Fruit fly (Drosophila melanogaster) whole organism, embryonic: ENCODE measurements around the gene CG33986.

Experiments
- Abd-B ChIP-seq: fragments of 200-800 bp; sonication (Bioruptor generic); optimal IDR thresholded peaks from 2 replicates; lab custom pipeline; 2018; ENCODE audit warnings: missing biosample characterization, mild to moderate bottlenecking, missing genetic modification characterization, moderate library complexity
- CG10209 ChIP-seq: fragments of 200-800 bp; sonication (Bioruptor generic); optimal IDR thresholded peaks from 3 replicates; lab custom pipeline; 2017; ENCODE audit warnings: missing biosample characterization, mild to moderate bottlenecking, missing genetic modification characterization, missing genetic modification reagents
- CG10321 ChIP-seq: fragments of 200-800 bp; sonication (Bioruptor generic); IDR thresholded peaks from 2 replicates; pipeline ENCODE4 v1.3.6; 2022; ENCODE audit warnings: missing biosample characterization, missing genetic modification characterization
- CG10462 ChIP-seq: fragments of 200-800 bp; sonication (Bioruptor generic); optimal IDR thresholded peaks from 2 replicates; lab custom pipeline; 2016; ENCODE audit warnings: missing biosample characterization, missing genetic modification characterization
- CG10959 ChIP-seq: fragments of 200-800 bp; sonication (Bioruptor generic); IDR thresholded peaks from 2 replicates; pipeline ENCODE4 v1.3.6; 2022; ENCODE audit warnings: missing biosample characterization, missing genetic modification characterization
- CG11398 ChIP-seq: fragments of 200-800 bp; sonication (Bioruptor generic); optimal IDR thresholded peaks from 2 replicates; lab custom pipeline; 2016; ENCODE audit warnings: missing biosample characterization, missing genetic modification characterization
- CG11456 ChIP-seq: fragments of 200-800 bp; sonication (Bioruptor generic); IDR thresholded peaks from 3 replicates; pipeline ENCODE4 v1.3.6; 2022; ENCODE audit warnings: missing biosample characterization, missing genetic modification characterization
- CG12104 ChIP-seq: fragments of 200-800 bp; sonication (Bioruptor generic); optimal IDR thresholded peaks from 3 replicates; lab custom pipeline; 2016; ENCODE audit warnings: missing biosample characterization, missing genetic modification characterization
- CG12391 ChIP-seq: fragments of 200-800 bp; sonication (Bioruptor generic); optimal IDR thresholded peaks from 3 replicates; lab custom pipeline; 2018; ENCODE audit warnings: missing biosample characterization, mild to moderate bottlenecking, missing genetic modification characterization, moderate library complexity
- CG13123 ChIP-seq: fragments of 200-800 bp; sonication (Bioruptor generic); optimal IDR thresholded peaks from 2 replicates; lab custom pipeline; 2016; ENCODE audit warnings: missing biosample characterization, missing genetic modification characterization
- CG14860 ChIP-seq: fragments of 200-800 bp; sonication (Bioruptor generic); IDR thresholded peaks from 3 replicates; pipeline ENCODE4 v1.3.6; 2022; ENCODE audit warnings: missing biosample characterization, missing genetic modification characterization; ENCODE audit not compliant: partially characterized antibody
- CG15073 ChIP-seq: fragments of 200-800 bp; sonication (Bioruptor generic); optimal IDR thresholded peaks from 2 replicates; lab custom pipeline; 2016; ENCODE audit warnings: missing biosample characterization, missing genetic modification characterization
- CG15514 ChIP-seq: fragments of 200-800 bp; sonication (Bioruptor generic); optimal IDR thresholded peaks from 3 replicates; lab custom pipeline; 2017; ENCODE audit warnings: missing biosample characterization, missing genetic modification characterization, mild to moderate bottlenecking, moderate library complexity, missing genetic modification reagents
- CG16863 ChIP-seq: fragments of 200-800 bp; sonication (Bioruptor generic); optimal IDR thresholded peaks from 3 replicates; lab custom pipeline; 2016; ENCODE audit warnings: missing biosample characterization, missing genetic modification characterization
- CG2678 ChIP-seq: fragments of 200-800 bp; sonication (Bioruptor generic); optimal IDR thresholded peaks from 3 replicates; lab custom pipeline; 2019; ENCODE audit warnings: missing biosample characterization, mild to moderate bottlenecking, missing genetic modification characterization, moderate library complexity
- CG30403 ChIP-seq: fragments of 200-800 bp; sonication (Bioruptor generic); optimal IDR thresholded peaks from 3 replicates; lab custom pipeline; 2016; ENCODE audit warnings: missing biosample characterization, missing genetic modification characterization
- CG31388 ChIP-seq: fragments of 200-800 bp; sonication (Bioruptor generic); optimal IDR thresholded peaks from 2 replicates; lab custom pipeline; 2016; ENCODE audit warnings: missing biosample characterization, missing genetic modification characterization
- CG6765 ChIP-seq: fragments of 200-800 bp; sonication (Bioruptor generic); optimal IDR thresholded peaks from 3 replicates; lab custom pipeline; 2017; ENCODE audit warnings: missing biosample characterization, mild to moderate bottlenecking, missing genetic modification characterization
- CG7556 ChIP-seq: fragments of 200-800 bp; sonication (Bioruptor generic); optimal IDR thresholded peaks from 2 replicates; lab custom pipeline; 2017; ENCODE audit warnings: missing biosample characterization, mild to moderate bottlenecking, missing genetic modification characterization
- CG8290 ChIP-seq, 3 experiments: fragments of 200-800 bp; sonication (Bioruptor generic); optimal IDR thresholded peaks; 2 replicates each; lab custom pipeline; 2016 to 2019; ENCODE audit warnings: missing biosample characterization in 3 of 3, missing genetic modification characterization in 3 of 3, mild to moderate bottlenecking in 2 of 3, moderate library complexity in 1 of 3
- Camta ChIP-seq: fragments of 200-800 bp; sonication (Bioruptor generic); optimal IDR thresholded peaks from 2 replicates; lab custom pipeline; 2016; ENCODE audit warnings: missing biosample characterization, missing genetic modification characterization
- CrebB ChIP-seq: fragments of 200-800 bp; sonication (Bioruptor generic); optimal IDR thresholded peaks from 3 replicates; lab custom pipeline; 2018; ENCODE audit warnings: missing biosample characterization, mild to moderate bottlenecking, missing genetic modification characterization
- Dp ChIP-seq: fragments of 200-800 bp; sonication (Bioruptor generic); optimal IDR thresholded peaks from 2 replicates; lab custom pipeline; 2018; ENCODE audit warnings: missing biosample characterization, mild to moderate bottlenecking, missing genetic modification characterization, moderate library complexity
- Fer1 ChIP-seq: fragments of 200-800 bp; sonication (Bioruptor generic); optimal IDR thresholded peaks from 2 replicates; lab custom pipeline; 2017; ENCODE audit warnings: missing biosample characterization, mild to moderate bottlenecking, missing genetic modification characterization
- Fer3 ChIP-seq: fragments of 200-800 bp; sonication (Bioruptor generic); optimal IDR thresholded peaks from 2 replicates; lab custom pipeline; 2018; ENCODE audit warnings: missing biosample characterization, mild to moderate bottlenecking, missing genetic modification characterization, moderate library complexity
- Hsf ChIP-seq: fragments of 200-800 bp; sonication (Bioruptor generic); optimal IDR thresholded peaks from 3 replicates; lab custom pipeline; 2016; ENCODE audit warnings: missing biosample characterization, missing genetic modification characterization
- Max ChIP-seq: fragments of 200-800 bp; sonication (Bioruptor generic); optimal IDR thresholded peaks from 2 replicates; lab custom pipeline; 2016; ENCODE audit warnings: missing biosample characterization, mild to moderate bottlenecking, missing genetic modification characterization
- Oli ChIP-seq: fragments of 200-800 bp; sonication (Bioruptor generic); optimal IDR thresholded peaks from 2 replicates; lab custom pipeline; 2018; ENCODE audit warnings: missing biosample characterization, mild to moderate bottlenecking, missing genetic modification characterization, moderate library complexity
- Ssrp ChIP-seq: fragments of 200-800 bp; sonication (Bioruptor generic); optimal IDR thresholded peaks from 2 replicates; lab custom pipeline; 2018; ENCODE audit warnings: missing biosample characterization, mild to moderate bottlenecking, missing genetic modification characterization, moderate library complexity
- Taf1 ChIP-seq: fragments of 200-800 bp; sonication (Bioruptor generic); IDR thresholded peaks from 2 replicates; pipeline ENCODE4 v1.3.6; 2022; ENCODE audit warnings: missing biosample characterization, missing genetic modification characterization
- Trl ChIP-seq, 3 experiments: fragments of >200 bp in 2 of 3; fragments of 200-800 bp in 1 of 3; sonication (Bioruptor generic) in 1 of 3; optimal IDR thresholded peaks; 2 replicates in 1 of 3; 3 replicates in 2 of 3; lab custom pipeline; 2016 to 2017; ENCODE audit warnings: missing biosample characterization in 1 of 3, missing genetic modification characterization in 1 of 3
- YL-1 ChIP-seq: fragments of 200-800 bp; sonication (Bioruptor generic); optimal IDR thresholded peaks from 3 replicates; lab custom pipeline; 2017; ENCODE audit warnings: missing biosample characterization, mild to moderate bottlenecking, missing genetic modification characterization
- ap ChIP-seq: fragments of 200-800 bp; sonication (Bioruptor generic); IDR thresholded peaks from 2 replicates; pipeline ENCODE4 v1.3.6; 2022; ENCODE audit warnings: missing biosample characterization, missing genetic modification characterization
- ara ChIP-seq: fragments of 200-800 bp; sonication (Bioruptor generic); IDR thresholded peaks from 2 replicates; pipeline ENCODE4 v1.3.6; 2022; ENCODE audit warnings: missing biosample characterization, missing genetic modification characterization
- ash1 ChIP-seq: fragments of 200-800 bp; sonication (Bioruptor generic); optimal IDR thresholded peaks from 2 replicates; lab custom pipeline; 2018; ENCODE audit warnings: missing biosample characterization, mild to moderate bottlenecking, missing genetic modification characterization
- az2 ChIP-seq: fragments of 200-800 bp; sonication (Bioruptor generic); optimal IDR thresholded peaks from 3 replicates; lab custom pipeline; 2016; ENCODE audit warnings: missing biosample characterization, missing genetic modification characterization
- bbx ChIP-seq: fragments of 200-800 bp; sonication (Bioruptor generic); IDR thresholded peaks from 2 replicates; pipeline ENCODE4 v1.3.6; 2022; ENCODE audit warnings: missing biosample characterization, missing genetic modification characterization; ENCODE audit not compliant: partially characterized antibody
- bsh ChIP-seq, 2 experiments: fragments of 200-800 bp; sonication (Bioruptor generic); optimal IDR thresholded peaks; 2 replicates each; lab custom pipeline; 2017 to 2018; ENCODE audit warnings: mild to moderate bottlenecking in 2 of 2, missing biosample characterization in 2 of 2, missing genetic modification characterization in 2 of 2, moderate library complexity in 1 of 2
- cato ChIP-seq: fragments of 200-800 bp; sonication (Bioruptor generic); optimal IDR thresholded peaks from 2 replicates; lab custom pipeline; 2016; ENCODE audit warnings: missing biosample characterization, missing genetic modification characterization, borderline replicate concordance
- chn ChIP-seq: fragments of 200-800 bp; sonication (Bioruptor generic); optimal IDR thresholded peaks from 2 replicates; lab custom pipeline; 2016; ENCODE audit warnings: missing biosample characterization, missing genetic modification characterization
- danr ChIP-seq: fragments of 200-800 bp; sonication (Bioruptor generic); IDR thresholded peaks from 2 replicates; pipeline ENCODE4 v1.3.6; 2022; ENCODE audit warnings: missing biosample characterization, missing genetic modification characterization
- dmrt99B ChIP-seq: fragments of 200-800 bp; sonication (Bioruptor generic); optimal IDR thresholded peaks from 2 replicates; lab custom pipeline; 2018; ENCODE audit warnings: missing biosample characterization, mild to moderate bottlenecking, missing genetic modification characterization, moderate library complexity
- fd64A ChIP-seq: fragments of 200-800 bp; sonication (Bioruptor generic); optimal IDR thresholded peaks from 3 replicates; lab custom pipeline; 2018; ENCODE audit warnings: missing biosample characterization, mild to moderate bottlenecking, missing genetic modification characterization
- lmd ChIP-seq: fragments of 200-800 bp; sonication (Bioruptor generic); IDR thresholded peaks from 2 replicates; pipeline ENCODE4 v1.3.6; 2022; ENCODE audit warnings: missing biosample characterization, missing genetic modification characterization
- mirr ChIP-seq: fragments of 200-800 bp; sonication (Bioruptor generic); optimal IDR thresholded peaks from 3 replicates; lab custom pipeline; 2018; ENCODE audit warnings: missing biosample characterization, mild to moderate bottlenecking, missing genetic modification characterization
- otp ChIP-seq: fragments of 200-800 bp; sonication (Bioruptor generic); IDR thresholded peaks from 3 replicates; pipeline ENCODE4, ENCODE4 v1.3.6; 2022; ENCODE audit warnings: missing biosample characterization, missing genetic modification characterization
- pho ChIP-seq: fragments of 200-800 bp; sonication (Bioruptor generic); optimal IDR thresholded peaks from 2 replicates; lab custom pipeline; 2016; ENCODE audit warnings: missing biosample characterization, missing genetic modification characterization
- sim ChIP-seq: fragments of 200-800 bp; sonication (Bioruptor generic); IDR thresholded peaks from 2 replicates; pipeline ENCODE4 v1.3.6; 2022; ENCODE audit warnings: missing biosample characterization, missing genetic modification characterization
- trem ChIP-seq: fragments of 200-800 bp; optimal IDR thresholded peaks from 3 replicates; lab custom pipeline; 2019; ENCODE audit warnings: missing biosample characterization, mild to moderate bottlenecking, missing genetic modification characterization, moderate library complexity
- z ChIP-seq: fragments of 200-800 bp; sonication (Bioruptor generic); IDR thresholded peaks from 3 replicates; pipeline ENCODE4 v1.3.6; 2022; ENCODE audit warnings: missing biosample characterization, missing genetic modification characterization

CG33986 gene

DNA sequence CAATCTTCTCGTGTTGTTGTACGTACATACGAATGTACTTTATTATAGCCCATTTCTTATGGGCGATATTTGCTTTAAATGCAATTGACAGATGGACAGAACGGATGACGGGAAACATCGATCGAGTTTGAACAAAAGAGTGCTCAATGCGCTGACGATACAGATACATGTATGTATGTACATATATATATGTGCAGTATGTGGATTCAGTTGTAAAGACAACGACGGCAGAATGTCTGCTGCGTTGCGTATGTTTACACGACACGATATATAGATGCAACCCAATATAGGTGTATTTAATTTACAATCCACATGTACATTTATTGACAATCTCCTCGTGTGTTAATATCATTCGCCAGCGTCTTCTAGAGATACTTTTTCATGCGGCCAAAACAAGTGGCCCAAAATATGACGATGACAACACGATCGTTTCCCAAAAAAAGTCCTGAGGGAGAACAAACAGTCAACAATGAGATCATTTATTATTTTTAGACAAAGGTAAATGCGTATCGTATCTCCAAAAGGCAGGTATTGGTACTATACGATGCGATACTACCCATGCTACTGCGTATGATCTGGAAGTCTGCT lies 5.7 kb upstream of the CG33986 start (continued):
- no peak for TF ChIP-seq Trl (optimal IDR thresholded peaks at IDR 0.05; lab: Kevin White, UChicago)
- no peak for TF ChIP-seq Trl (GFP tag; optimal IDR thresholded peaks at IDR 0.05; lab: Kevin White, UChicago)
- TF ChIP-seq CG11398 (GFP tag; lab: Kevin White, UChicago) = no peak
- no peak for TF ChIP-seq Max (GFP tag; lab: Kevin White, UChicago)
- TF ChIP-seq CG10959 (GFP tag; lab: Robert Waterston, UW) = no peak
- TF ChIP-seq chn = no peak
- TF ChIP-seq pho (GFP tag; lab: Kevin White, UChicago) = no peak
- TF ChIP-seq bbx (GFP tag; lab: Robert Waterston, UW) = no peak
- TF ChIP-seq CG15073 = no peak
- peak; percentile 11 for TF ChIP-seq fd64A (GFP tag; lab: Kevin White, UChicago)
- no peak for TF ChIP-seq cato (GFP tag; lab: Kevin White, UChicago)
- TF ChIP-seq ash1 (GFP tag; lab: Kevin White, UChicago) = no peak
- peak; percentile 37 for TF ChIP-seq CG2678 (tag; lab: Kevin White, UChicago)
- TF ChIP-seq Hsf (GFP tag; lab: Kevin White, UChicago) = no peak
- TF ChIP-seq CG6765 (GFP tag; lab: Kevin White, UChicago) = no peak
- TF ChIP-seq dmrt99B = no peak
- no peak for TF ChIP-seq az2 (GFP tag; lab: Kevin White, UChicago)
- no peak for TF ChIP-seq CG12391 (tag; lab: Kevin White, UChicago)
- no peak for TF ChIP-seq CG10321 (GFP tag; lab: Robert Waterston, UW)
- TF ChIP-seq CG16863 (GFP tag; lab: Kevin White, UChicago) = no peak
- TF ChIP-seq CG12104 (GFP tag; lab: Kevin White, UChicago) = no peak
- TF ChIP-seq sim (GFP tag; lab: Robert Waterston, UW) = no peak
- no peak for TF ChIP-seq CG10462
- TF ChIP-seq otp = no peak
- TF ChIP-seq ara (GFP tag; lab: Robert Waterston, UW) = no peak
- no peak for TF ChIP-seq Camta (GFP tag; lab: Kevin White, UChicago)
- no peak for TF ChIP-seq Dp (GFP tag; lab: Kevin White, UChicago)
- no peak for TF ChIP-seq CG14860 (GFP tag; lab: Robert Waterston, UW)
- peak in 1 of 2 experiments; percentile 34 for TF ChIP-seq bsh (GFP tag; optimal IDR thresholded peaks at IDR 0.05; lab: Kevin White, UChicago)
- no peak for TF ChIP-seq CG31388 (GFP tag; lab: Kevin White, UChicago)
- no peak for TF ChIP-seq Abd-B (GFP tag; lab: Kevin White, UChicago)
- TF ChIP-seq Fer3 = no peak
- TF ChIP-seq CG15514 (GFP tag; lab: Kevin White, UChicago) = no peak
- no peak for TF ChIP-seq lmd (GFP tag; lab: Robert Waterston, UW)
- no peak for TF ChIP-seq trem (tag; lab: Kevin White, UChicago)
- TF ChIP-seq ap (GFP tag; lab: Robert Waterston, UW) = no peak
- TF ChIP-seq Ssrp = no peak
- no peak for TF ChIP-seq CG8290 (GFP tag; optimal IDR thresholded peaks at IDR 0.05; lab: Kevin White, UChicago)
- TF ChIP-seq CG8290 (tag; optimal IDR thresholded peaks at IDR 0.05; lab: Kevin White, UChicago) = peak; percentile 34 to 49
- no peak for TF ChIP-seq mirr (GFP tag; lab: Kevin White, UChicago)
- TF ChIP-seq CrebB (tag; lab: Kevin White, UChicago) = no peak
- TF ChIP-seq CG30403 (GFP tag; lab: Kevin White, UChicago) = no peak
- TF ChIP-seq CG11456 (GFP tag; lab: Robert Waterston, UW) = no peak
- TF ChIP-seq CG13123 (GFP tag; lab: Kevin White, UChicago) = no peak
- TF ChIP-seq YL-1 = no peak
- TF ChIP-seq z (GFP tag; lab: Robert Waterston, UW) = no peak
- TF ChIP-seq danr (GFP tag; lab: Robert Waterston, UW) = no peak
- no peak for TF ChIP-seq Taf1
- TF ChIP-seq CG10209 = peak; percentile 2
- no peak for TF ChIP-seq Fer1
- no peak for TF ChIP-seq Oli (tag; lab: Kevin White, UChicago)
- no peak for TF ChIP-seq CG7556
